Worm (Caenorhabditis elegans) whole organism, L4 larva: Measurements from ENCODE around the gene srx-29.

ENCODE experiments used
- F26F4.8 ChIP-seq: fragments of 200-800 bp; sonication (Bioruptor generic); conservative IDR thresholded peaks from 2 replicates; pipeline ENCODE4 v1.3.6; 2022; ENCODE audit warnings: missing genetic modification characterization, missing compliant biosample characterization
- Y105C5A.15 ChIP-seq: fragments of 200-800 bp; sonication (Bioruptor generic); IDR thresholded peaks from 2 replicates; pipeline ENCODE4 v1.3.6; 2022; ENCODE audit warnings: missing genetic modification characterization, missing compliant biosample characterization
- Y48G9A.11 ChIP-seq: fragments of 200-800 bp; sonication (Bioruptor generic); IDR thresholded peaks from 2 replicates; pipeline ENCODE4 v1.3.6; 2022; ENCODE audit warnings: missing genetic modification reagents, missing genetic modification characterization, missing compliant biosample characterization
- ZK546.5 ChIP-seq, 2 experiments: sonication (generic microtip); optimal IDR thresholded peaks; 2 replicates each; lab custom pipeline; 2017; ENCODE audit warnings: missing biosample characterization in 2 of 2, missing genetic modification characterization in 2 of 2
- aha-1 ChIP-seq: fragments of 150-350 bp; peaks from one replicate; lab custom pipeline; 2014; ENCODE audit warnings: missing biosample characterization, missing genetic modification characterization
- aly-2 ChIP-seq: sonication (generic microtip); optimal IDR thresholded peaks from 2 replicates; lab custom pipeline; 2018; ENCODE audit warnings: missing biosample characterization, missing genetic modification characterization
- ceh-28 ChIP-seq: fragments of 150-350 bp; optimal IDR thresholded peaks from 2 replicates; lab custom pipeline; 2014; ENCODE audit warnings: missing biosample characterization, missing genetic modification reagents, missing genetic modification characterization
- ceh-44 ChIP-seq: fragments of 200-800 bp; sonication (Bioruptor generic); IDR thresholded peaks from 2 replicates; pipeline ENCODE4 v1.3.6; 2022; ENCODE audit warnings: missing genetic modification reagents, missing genetic modification characterization, missing compliant biosample characterization
- ceh-62 ChIP-seq: sonication (generic microtip); optimal IDR thresholded peaks from 2 replicates; lab custom pipeline; 2017; ENCODE audit warnings: missing biosample characterization, missing genetic modification characterization
- ces-1 ChIP-seq: fragments of 150-350 bp; sonication (generic microtip); optimal IDR thresholded peaks from 4 replicates; lab custom pipeline; 2014; ENCODE audit warnings: missing biosample characterization, missing genetic modification reagents, missing genetic modification characterization
- cey-2 ChIP-seq: sonication (generic microtip); optimal IDR thresholded peaks from 3 replicates; lab custom pipeline; 2017; ENCODE audit warnings: missing genetic modification characterization, mild to moderate bottlenecking, missing compliant biosample characterization, antibody characterized with exemption, borderline replicate concordance; ENCODE audit not compliant: insufficient read depth
- ctbp-1 ChIP-seq: fragments of 200-800 bp; sonication (Bioruptor generic); IDR thresholded peaks from 2 replicates; pipeline ENCODE4 v1.3.6; 2022; ENCODE audit warnings: missing genetic modification reagents, missing genetic modification characterization, missing compliant biosample characterization
- dmd-8 ChIP-seq: fragments of 200-800 bp; sonication (Bioruptor generic); IDR thresholded peaks from 2 replicates; pipeline ENCODE4 v1.3.6; 2022; ENCODE audit warnings: missing genetic modification characterization, missing compliant biosample characterization
- egl-27 ChIP-seq: sonication (generic microtip); optimal IDR thresholded peaks from 3 replicates; lab custom pipeline; 2017; ENCODE audit warnings: missing biosample characterization, missing genetic modification reagents, missing genetic modification characterization
- hlh-11 ChIP-seq: fragments of 200-800 bp; sonication (Bioruptor generic); optimal IDR thresholded peaks from 2 replicates; lab custom pipeline; 2018; ENCODE audit warnings: mild to moderate bottlenecking, missing genetic modification characterization, missing compliant biosample characterization
- hmg-1.1 ChIP-seq: fragments of 200-800 bp; sonication (Bioruptor generic); IDR thresholded peaks from 2 replicates; pipeline ENCODE4 v1.3.6; 2022; ENCODE audit warnings: missing genetic modification reagents, missing genetic modification characterization, missing compliant biosample characterization
- lin-13 ChIP-seq: fragments of 150-350 bp; optimal IDR thresholded peaks from 2 replicates; lab custom pipeline; 2014; ENCODE audit warnings: missing biosample characterization, missing genetic modification reagents, missing genetic modification characterization
- lir-3 ChIP-seq: sonication (generic microtip); optimal IDR thresholded peaks from 2 replicates; lab custom pipeline; 2016; ENCODE audit warnings: mild to moderate bottlenecking, missing genetic modification characterization, missing compliant biosample characterization
- mes-2 ChIP-seq: sonication (generic microtip); optimal IDR thresholded peaks from 2 replicates; lab custom pipeline; 2016; ENCODE audit warnings: missing genotype, mild to moderate bottlenecking, missing genetic modification characterization, missing compliant biosample characterization; ENCODE audit not compliant: poor library complexity, severe bottlenecking
- mxl-2 ChIP-seq: fragments of 200-800 bp; sonication (Bioruptor generic); conservative IDR thresholded peaks from 2 replicates; pipeline ENCODE4 v1.3.6; 2022; ENCODE audit warnings: missing genetic modification reagents, missing genetic modification characterization, missing compliant biosample characterization
- nhr-11 ChIP-seq: fragments of 150-350 bp; optimal IDR thresholded peaks from 2 replicates; lab custom pipeline; 2014; ENCODE audit warnings: missing biosample characterization, missing genetic modification characterization
- nhr-237 ChIP-seq: sonication (generic microtip); optimal IDR thresholded peaks from 2 replicates; lab custom pipeline; 2017; ENCODE audit warnings: missing biosample characterization, missing genetic modification characterization
- nhr-48 ChIP-seq: sonication (generic microtip); optimal IDR thresholded peaks from 2 replicates; lab custom pipeline; 2016; ENCODE audit warnings: mild to moderate bottlenecking, missing genetic modification characterization, missing compliant biosample characterization
- pha-4 ChIP-seq, 2 experiments: fragments of 150-350 bp in 1 of 2; fragments of 200-800 bp in 1 of 2; sonication (Bioruptor generic) in 1 of 2; IDR thresholded peaks in 1 of 2; optimal IDR thresholded peaks in 1 of 2; 2 replicates each; pipeline versions ENCODE4 v1.3.6 to Lab custom; 2014 to 2022; ENCODE audit warnings: missing genetic modification characterization in 2 of 2, missing genetic modification reagents in 2 of 2, missing biosample characterization in 1 of 2, missing compliant biosample characterization in 1 of 2
- php-3 ChIP-seq: fragments of 200-800 bp; sonication (Bioruptor generic); IDR thresholded peaks from 2 replicates; pipeline ENCODE4 v1.3.6; 2022; ENCODE audit warnings: missing genetic modification reagents, missing genetic modification characterization, missing compliant biosample characterization
- spr-3 ChIP-seq: fragments of 200-800 bp; sonication (Bioruptor generic); optimal IDR thresholded peaks from 2 replicates; lab custom pipeline; 2018; ENCODE audit warnings: mild to moderate bottlenecking, missing genetic modification characterization, missing compliant biosample characterization
- unc-130 ChIP-seq: sonication (generic microtip); optimal IDR thresholded peaks from 2 replicates; lab custom pipeline; 2016; ENCODE audit warnings: missing genetic modification reagents, missing genetic modification characterization, missing compliant biosample characterization
- unc-39 ChIP-seq: sonication (generic microtip); optimal IDR thresholded peaks from 2 replicates; lab custom pipeline; 2017; ENCODE audit warnings: missing biosample characterization, missing genetic modification characterization
- unc-62 ChIP-seq, 3 experiments: fragments of 150-350 bp in 1 of 3; sonication (generic microtip); optimal IDR thresholded peaks in 2 of 3; peaks in 1 of 3; 1 replicate in 1 of 3; 2 replicates in 2 of 3; lab custom pipeline; 2014 to 2017; ENCODE audit warnings: missing biosample characterization in 3 of 3, missing genetic modification characterization in 3 of 3, missing genetic modification reagents in 3 of 3, missing genotype in 1 of 3
- vab-7 ChIP-seq: fragments of 200-800 bp; sonication (Bioruptor generic); IDR thresholded peaks from 2 replicates; pipeline ENCODE4 v1.3.6; 2022; ENCODE audit warnings: missing genetic modification reagents, missing genetic modification characterization, missing compliant biosample characterization
- zfp-2 ChIP-seq: sonication (generic microtip); optimal IDR thresholded peaks from 2 replicates; lab custom pipeline; 2016; ENCODE audit warnings: mild to moderate bottlenecking, missing genetic modification characterization, missing compliant biosample characterization
- zfp-3 ChIP-seq: fragments of 200-800 bp; sonication (Bioruptor generic); conservative IDR thresholded peaks from 2 replicates; pipeline ENCODE4 v1.3.6; 2022; ENCODE audit warnings: missing genetic modification reagents, missing genetic modification characterization, missing compliant biosample characterization
- zip-11 ChIP-seq: fragments of 200-800 bp; sonication (Bioruptor generic); IDR thresholded peaks from 2 replicates; pipeline ENCODE4 v1.3.6; 2022; ENCODE audit warnings: missing genetic modification characterization, missing compliant biosample characterization
- ztf-7 ChIP-seq: fragments of 150-350 bp; optimal IDR thresholded peaks from 2 replicates; lab custom pipeline; 2014; ENCODE audit warnings: missing biosample characterization, missing genetic modification characterization

Gene srx-29

ce11 chrV:15721431-15721830 lies 23.4 kb upstream of the srx-29 start:
- TF ChIP-seq spr-3 (GFP tag; lab: Kevin White, UChicago) (no peak), aha-1 (tag; lab: Kevin White, UChicago) (peak; percentile 24), aly-2 (tag; lab: Kevin White, UChicago) (no peak), egl-27 (no peak), F26F4.8 (no peak), unc-39 (tag; lab: Kevin White, UChicago) (no peak), Y105C5A.15 (GFP tag; lab: Robert Waterston, UW) (no peak), Y48G9A.11 (no peak), mxl-2 (GFP tag; lab: Robert Waterston, UW) (no peak)

DNA sequence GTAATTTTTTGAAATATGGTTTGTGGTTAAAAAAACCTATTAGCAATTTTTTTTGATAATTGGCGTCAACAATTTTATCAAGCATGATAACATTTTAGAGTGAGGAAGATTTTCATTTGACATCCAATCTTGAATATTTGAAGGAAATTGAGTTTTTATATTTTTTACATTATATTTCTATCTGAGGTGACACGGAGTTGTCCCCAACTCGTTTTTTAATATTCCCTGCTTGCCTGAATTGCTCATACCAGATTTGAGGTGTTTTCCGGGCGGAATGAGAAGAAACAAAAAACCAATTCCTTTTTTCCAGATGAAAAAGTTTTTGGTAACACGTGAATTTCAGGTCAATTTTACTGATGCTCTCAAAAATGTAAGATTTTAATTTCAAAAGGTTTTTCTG lies 21.6 kb upstream of the srx-29 start, which contains the start of gene Y6E2A.7:
Gene Y6E2A.7 (plus strand): TSS at position 301 of the 400 bp plus-strand sequence.
- TF ChIP-seq zip-11 (GFP tag; lab: Robert Waterston, UW): no peak
- no peak for TF ChIP-seq nhr-11
- TF ChIP-seq ctbp-1 (GFP tag; lab: Robert Waterston, UW): no peak
- no peak for TF ChIP-seq nhr-237 (tag; lab: Kevin White, UChicago)
- no peak for TF ChIP-seq ces-1 (GFP tag; lab: Kevin White, UChicago)
- no peak for TF ChIP-seq lir-3 (tag; lab: Kevin White, UChicago)
- no peak for TF ChIP-seq vab-7 (GFP tag; lab: Robert Waterston, UW)
- TF ChIP-seq unc-62 (GFP tag; optimal IDR thresholded peaks at IDR 0.05 in 1 of 2; lab: Kevin White, UChicago): no peak
- no peak for TF ChIP-seq unc-62 (tag; optimal IDR thresholded peaks at IDR 0.05; lab: Kevin White, UChicago)

DNA sequence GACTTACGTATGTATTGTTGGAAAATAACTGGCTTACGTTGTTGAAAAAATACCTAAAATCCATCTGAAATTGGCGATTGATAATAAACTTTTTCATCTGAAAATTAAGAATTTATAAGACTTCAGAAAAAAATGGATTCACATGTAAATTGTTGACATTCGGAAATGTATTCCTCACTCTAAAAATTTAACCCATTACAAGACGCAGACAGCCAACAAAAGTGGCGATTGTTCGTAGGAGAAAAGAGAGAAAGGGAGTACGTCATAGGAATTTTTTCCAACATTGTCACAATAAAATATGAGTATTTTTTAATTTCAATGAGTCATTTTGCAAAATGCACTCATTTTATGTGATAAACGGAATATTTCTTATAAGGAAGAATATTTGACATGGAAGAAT lies 20.6 kb upstream of the srx-29 start, which contains the start of gene Y6E2A.5:
Gene Y6E2A.5 (minus strand): TSS at position 101 of the 400 bp plus-strand sequence.
- no peak for TF ChIP-seq aha-1 (tag; lab: Kevin White, UChicago)
- peak in 1 of 2 experiments; percentile 18 for TF ChIP-seq unc-62 (GFP tag; optimal IDR thresholded peaks at IDR 0.05 in 1 of 2; lab: Kevin White, UChicago)
- TF ChIP-seq unc-62 (tag; optimal IDR thresholded peaks at IDR 0.05; lab: Kevin White, UChicago): no peak

DNA sequence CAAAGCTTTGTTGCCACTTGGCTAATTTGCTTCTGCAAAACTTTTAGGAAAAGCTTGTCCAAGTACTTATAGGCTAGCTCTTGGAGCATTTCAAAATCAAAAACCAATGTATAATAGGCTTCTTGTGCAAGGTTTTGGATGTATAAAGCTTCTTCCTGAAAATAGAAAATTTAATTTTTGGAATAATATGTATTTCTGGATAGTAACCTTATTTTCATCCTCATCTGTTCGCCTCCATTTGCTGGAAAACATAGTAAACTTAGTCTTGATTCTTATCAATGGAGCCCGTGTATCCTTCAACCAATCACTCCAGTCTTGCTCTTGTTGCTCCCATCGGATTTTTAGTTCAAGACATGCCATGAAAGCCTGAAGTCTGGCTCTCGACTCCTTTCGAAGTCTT lies 18.7 kb upstream of the srx-29 start, which contains the start of gene Y6E2A.4:
Gene Y6E2A.4 (minus strand): TSS at position 101 of the 400 bp plus-strand sequence.
- TF ChIP-seq ZK546.5 (tag; optimal IDR thresholded peaks at IDR 0.05; lab: Kevin White, UChicago) (no peak), ceh-28 (tag; lab: Kevin White, UChicago) (no peak), mes-2 (tag; lab: Kevin White, UChicago) (no peak), Y48G9A.11 (no peak), unc-62 (GFP tag; optimal IDR thresholded peaks at IDR 0.05 in 1 of 2; lab: Kevin White, UChicago) (no peak), unc-62 (tag; optimal IDR thresholded peaks at IDR 0.05; lab: Kevin White, UChicago) (no peak), php-3 (no peak), dmd-8 (no peak), hlh-11 (tag; lab: Kevin White, UChicago) (no peak), ceh-44 (GFP tag; lab: Robert Waterston, UW) (no peak), ztf-7 (tag; lab: Kevin White, UChicago) (no peak), zfp-2 (tag; lab: Kevin White, UChicago) (no peak), pha-4 (GFP tag; IDR thresholded peaks at IDR 0.05; lab: Robert Waterston, UW) (no peak), pha-4 (tag; optimal IDR thresholded peaks at IDR 0.05; lab: Kevin White, UChicago) (no peak), lin-13 (GFP tag; lab: Kevin White, UChicago) (no peak), ceh-62 (no peak), nhr-48 (tag; lab: Kevin White, UChicago) (no peak), cey-2 (tag; lab: Kevin White, UChicago) (no peak), unc-130 (no peak), zfp-3 (no peak), aha-1 (tag; lab: Kevin White, UChicago) (no peak), hmg-1.1 (GFP tag; lab: Robert Waterston, UW) (no peak)
